Fruit fly (Drosophila melanogaster): Measurements from ENCODE around the gene CG7299.

CG7299 gene

dm6 chr2L:10676933-10677714, 7.1 kb downstream of the CG7299 start, which contains the start of gene CG17104 (continued):
- TF ChIP-seq CG18262 (tag; optimal IDR thresholded peaks at IDR 0.05): no peak
- no peak for TF ChIP-seq Dfd (GFP tag; optimal IDR thresholded peaks at IDR 0.05)
- no peak for TF ChIP-seq prd (optimal IDR thresholded peaks at IDR 0.05)
- peak; percentile 23; the same call in 1 of the 3 replicates for TF ChIP-seq prd (GFP tag; IDR thresholded peaks at IDR 0.05)
- TF ChIP-seq gsb-n (tag; optimal IDR thresholded peaks at IDR 0.05): no peak
- peak; percentile 66 for TF ChIP-seq gem (tag; optimal IDR thresholded peaks at IDR 0.05)
- TF ChIP-seq nau (GFP tag; optimal IDR thresholded peaks at IDR 0.05): no peak
- peak; percentile 60 for TF ChIP-seq CG15514 (GFP tag; optimal IDR thresholded peaks at IDR 0.05)
- TF ChIP-seq lmd (GFP tag; IDR thresholded peaks at IDR 0.05): no peak
- no peak for TF ChIP-seq CG31224 (GFP tag; IDR thresholded peaks at IDR 0.05)
- TF ChIP-seq CG9609 (GFP tag; optimal IDR thresholded peaks at IDR 0.05): no peak
- peak; percentile 15; the same call in 1 of the 2 replicates for TF ChIP-seq NFAT (GFP tag; IDR thresholded peaks at IDR 0.05)
- peak; percentile 33 for TF ChIP-seq CG12659 (GFP tag; optimal IDR thresholded peaks at IDR 0.05)
- TF ChIP-seq Rx (GFP tag; IDR thresholded peaks at IDR 0.05): no peak
- TF ChIP-seq CG8924 (tag; optimal IDR thresholded peaks at IDR 0.05): peak; percentile 25
- no peak for TF ChIP-seq al (GFP tag; IDR thresholded peaks at IDR 0.05)
- peak; percentile 7 for TF ChIP-seq cwo (GFP tag; optimal IDR thresholded peaks at IDR 0.05)
- no peak for TF ChIP-seq cad (GFP tag; optimal IDR thresholded peaks at IDR 0.05)
- TF ChIP-seq Pdp1 (GFP tag; optimal IDR thresholded peaks at IDR 0.05): peak in 1 of 2 experiments; percentile 7
- TF ChIP-seq vfl (GFP tag; optimal IDR thresholded peaks at IDR 0.05): no peak
- no peak for TF ChIP-seq CG11398 (GFP tag; optimal IDR thresholded peaks at IDR 0.05)
- TF ChIP-seq CkIIα-i1 (GFP tag; IDR thresholded peaks at IDR 0.05): no peak
- no peak for TF ChIP-seq CG2199 (GFP tag; IDR thresholded peaks at IDR 0.05)
- no peak for TF ChIP-seq CG17568 (GFP tag; optimal IDR thresholded peaks at IDR 0.05)
- TF ChIP-seq Awh (GFP tag; IDR thresholded peaks at IDR 0.05): no peak
- TF ChIP-seq CG9817 (tag; optimal IDR thresholded peaks at IDR 0.05): peak; percentile 5
- TF ChIP-seq CG2712 (tag; optimal IDR thresholded peaks at IDR 0.05): no peak
- TF ChIP-seq CG3995 (GFP tag; optimal IDR thresholded peaks at IDR 0.05): no peak
- TF ChIP-seq hkb (optimal IDR thresholded peaks at IDR 0.05): no peak
- TF ChIP-seq hkb (GFP tag; IDR thresholded peaks at IDR 0.05): peak; percentile 49; the same call in 1 of the 2 replicates
- peak; percentile 62 for TF ChIP-seq CG2120 (GFP tag; optimal IDR thresholded peaks at IDR 0.05)
- TF ChIP-seq Nf-YC (tag; optimal IDR thresholded peaks at IDR 0.05): no peak
- TF ChIP-seq otp (GFP tag; IDR thresholded peaks at IDR 0.05): no peak
- TF ChIP-seq tup (GFP tag; optimal IDR thresholded peaks at IDR 0.05): no peak
- TF ChIP-seq cato (GFP tag; optimal IDR thresholded peaks at IDR 0.05; ENCODE audit: borderline replicate concordance): no peak
- no peak for TF ChIP-seq CG15696 (tag; optimal IDR thresholded peaks at IDR 0.05)
- peak; percentile 35; the same call in 1 of the 3 replicates for TF ChIP-seq Aef1 (GFP tag; IDR thresholded peaks at IDR 0.05)
- TF ChIP-seq Fer3 (tag; optimal IDR thresholded peaks at IDR 0.05): peak; percentile 16
- no peak for TF ChIP-seq TFAM (GFP tag; optimal IDR thresholded peaks at IDR 0.05)
- peak; percentile 69 for TF ChIP-seq sens (GFP tag)
- TF ChIP-seq CG15011 (GFP tag; optimal IDR thresholded peaks at IDR 0.05): no peak
- peak; percentile 29 for TF ChIP-seq tx (GFP tag; optimal IDR thresholded peaks at IDR 0.05)
- TF ChIP-seq BEAF-32 (GFP tag; optimal IDR thresholded peaks at IDR 0.05): no peak
- no peak for TF ChIP-seq Hr39 (optimal IDR thresholded peaks at IDR 0.05)
- TF ChIP-seq emc (GFP tag; optimal IDR thresholded peaks at IDR 0.05): no peak
- TF ChIP-seq Trl (optimal IDR thresholded peaks at IDR 0.05): no peak
- peak; percentile 9 for TF ChIP-seq Trl (GFP tag; optimal IDR thresholded peaks at IDR 0.05)
- 0 out of 2 replicates have a peak, but pooled peaks have one; percentile 13 for TF ChIP-seq CG31441 (GFP tag; IDR thresholded peaks at IDR 0.05)
- no peak for TF ChIP-seq CG34224 (GFP tag; IDR thresholded peaks at IDR 0.05; ENCODE audit: partially characterized antibody)
- TF ChIP-seq insv (GFP tag; optimal IDR thresholded peaks at IDR 0.05): no peak
- TF ChIP-seq yki (optimal IDR thresholded peaks at IDR 0.05): no peak

Data from whole organism, embryonic.